Worm (Caenorhabditis elegans) whole organism, young adult: Measurements from ENCODE around the gene F59E12.17.
A peak's percentile ranks its signal among the peaks of the same experiment; 100 is the strongest.
"Not testable (repeated sequence)": the region's sequence is repeated elsewhere in the genome, so short reads cannot be mapped to it uniquely, and the experiment has no call there.

Experiments used
- B0035.1 ChIP-seq: sonication (generic microtip); optimal IDR thresholded peaks from 2 replicates; lab custom pipeline; 2016; ENCODE audit warnings: missing genetic modification characterization, mild to moderate bottlenecking, missing compliant biosample characterization, missing genotype, missing genetic modification reagents
- B0336.3 ChIP-seq: fragments of 200-800 bp; sonication (Bioruptor generic); IDR thresholded peaks from 2 replicates; pipeline ENCODE4 v1.3.6; 2022; ENCODE audit warnings: missing genetic modification characterization, missing compliant biosample characterization
- K11D2.4 ChIP-seq: fragments of 200-800 bp; sonication (Bioruptor generic); IDR thresholded peaks from 2 replicates; pipeline ENCODE4 v1.3.6; 2022; ENCODE audit warnings: missing genetic modification reagents, missing genetic modification characterization, missing compliant biosample characterization
- K12H6.12 ChIP-seq: fragments of 200-800 bp; sonication (Bioruptor generic); optimal IDR thresholded peaks from 2 replicates; lab custom pipeline; 2018; ENCODE audit warnings: mild to moderate bottlenecking, missing genetic modification characterization, missing compliant biosample characterization
- T07F8.4 ChIP-seq: sonication (generic microtip); optimal IDR thresholded peaks from 2 replicates; lab custom pipeline; 2016; ENCODE audit warnings: mild to moderate bottlenecking, missing genetic modification characterization, moderate library complexity, missing compliant biosample characterization
- Y53G8AR.9 ChIP-seq: fragments of 200-800 bp; sonication (Bioruptor generic); conservative IDR thresholded peaks from 2 replicates; pipeline ENCODE4 v1.3.6; 2022; ENCODE audit warnings: missing genetic modification reagents, missing genetic modification characterization, missing compliant biosample characterization
- Y67H2A.10 ChIP-seq: fragments of 200-800 bp; sonication (Bioruptor generic); conservative IDR thresholded peaks from 2 replicates; pipeline ENCODE4 v1.3.6; 2022; ENCODE audit warnings: missing genetic modification reagents, missing genetic modification characterization, missing compliant biosample characterization
- Y95B8A.8 ChIP-seq: fragments of 200-800 bp; sonication (Bioruptor generic); IDR thresholded peaks from 2 replicates; pipeline ENCODE4 v1.3.6; 2022; ENCODE audit warnings: missing genetic modification reagents, missing genetic modification characterization, missing compliant biosample characterization
- atf-7 ChIP-seq: sonication (generic microtip); optimal IDR thresholded peaks from 2 replicates; lab custom pipeline; 2017; ENCODE audit warnings: mild to moderate bottlenecking, missing genetic modification characterization, missing compliant biosample characterization
- attf-3 ChIP-seq: fragments of 200-800 bp; sonication (Bioruptor generic); conservative IDR thresholded peaks from 2 replicates; pipeline ENCODE4 v1.3.6; 2022; ENCODE audit warnings: missing genetic modification reagents, missing genetic modification characterization, missing compliant biosample characterization
- bed-1 ChIP-seq: fragments of 200-800 bp; sonication (Bioruptor generic); IDR thresholded peaks from 2 replicates; pipeline ENCODE4 v1.3.6; 2022; ENCODE audit warnings: missing genetic modification reagents, missing genetic modification characterization, missing compliant biosample characterization
- chd-7 ChIP-seq: sonication (generic microtip); optimal IDR thresholded peaks from 2 replicates; lab custom pipeline; 2016; ENCODE audit warnings: mild to moderate bottlenecking, missing genetic modification characterization, moderate library complexity, missing compliant biosample characterization
- dox-1 ChIP-seq: fragments of 200-800 bp; sonication (Bioruptor generic); IDR thresholded peaks from 2 replicates; pipeline ENCODE4 v1.3.6; 2022; ENCODE audit warnings: missing genetic modification reagents, missing genetic modification characterization, missing compliant biosample characterization
- gei-17 ChIP-seq: fragments of 200-800 bp; sonication (Bioruptor generic); optimal IDR thresholded peaks from 2 replicates; lab custom pipeline; 2018; ENCODE audit warnings: mild to moderate bottlenecking, missing genetic modification characterization, missing compliant biosample characterization
- hlh-26 ChIP-seq: fragments of 200-800 bp; sonication (Bioruptor generic); conservative IDR thresholded peaks from 2 replicates; pipeline ENCODE4 v1.3.6; 2022; ENCODE audit warnings: missing genetic modification reagents, missing genetic modification characterization, missing compliant biosample characterization
- let-607 ChIP-seq, 2 experiments: fragments of 200-800 bp in 1 of 2; sonication (Bioruptor generic) in 1 of 2; sonication (generic microtip) in 1 of 2; optimal IDR thresholded peaks; 2 replicates each; lab custom pipeline; 2016 to 2018; ENCODE audit warnings: mild to moderate bottlenecking in 2 of 2, missing compliant biosample characterization in 2 of 2, missing genetic modification characterization in 2 of 2, moderate library complexity in 2 of 2, missing genotype in 1 of 2
- lin-40 ChIP-seq: sonication (generic microtip); optimal IDR thresholded peaks from 2 replicates; lab custom pipeline; 2016; ENCODE audit warnings: missing genetic modification characterization, mild to moderate bottlenecking, missing compliant biosample characterization, missing genotype, missing genetic modification reagents
- lir-1 ChIP-seq: fragments of 200-800 bp; sonication (Bioruptor generic); conservative IDR thresholded peaks from 2 replicates; pipeline ENCODE4 v1.3.6; 2022; ENCODE audit warnings: missing genetic modification reagents, missing genetic modification characterization, missing compliant biosample characterization
- mcd-1 ChIP-seq: fragments of 200-800 bp; sonication (Bioruptor generic); IDR thresholded peaks from 2 replicates; pipeline ENCODE4 v1.3.6; 2022; ENCODE audit warnings: missing genetic modification reagents, missing genetic modification characterization, missing compliant biosample characterization
- mel-28 ChIP-seq: sonication (generic microtip); optimal IDR thresholded peaks from 2 replicates; lab custom pipeline; 2016; ENCODE audit warnings: borderline replicate concordance, mild to moderate bottlenecking, missing genetic modification characterization, missing compliant biosample characterization
- nhr-179 ChIP-seq: sonication (generic microtip); optimal IDR thresholded peaks from 2 replicates; lab custom pipeline; 2016; ENCODE audit warnings: mild to moderate bottlenecking, missing genetic modification characterization, missing compliant biosample characterization
- snpc-4 ChIP-seq, 5 experiments: fragments of 150-350 bp in 1 of 5; sonication (generic microtip) in 4 of 5; optimal IDR thresholded peaks; 2 replicates each; lab custom pipeline; 2014 to 2018; ENCODE audit warnings: missing genetic modification characterization in 5 of 5, missing biosample characterization in 3 of 5, antibody characterized with exemption in 2 of 5, mild to moderate bottlenecking in 2 of 5, missing compliant biosample characterization in 2 of 5, missing genotype in 2 of 5, moderate library complexity in 2 of 5, missing genetic modification reagents in 1 of 5
- sptf-2 ChIP-seq: fragments of 200-800 bp; sonication (Bioruptor generic); optimal IDR thresholded peaks from 2 replicates; lab custom pipeline; 2018; ENCODE audit warnings: mild to moderate bottlenecking, missing genetic modification characterization, missing compliant biosample characterization
- zfh-2 ChIP-seq: fragments of 200-800 bp; sonication (Bioruptor generic); conservative IDR thresholded peaks from 2 replicates; pipeline ENCODE4 v1.3.6; 2022; ENCODE audit warnings: missing genetic modification reagents, missing genetic modification characterization, missing compliant biosample characterization
- ztf-18 ChIP-seq: sonication (generic microtip); optimal IDR thresholded peaks from 2 replicates; lab custom pipeline; 2016; ENCODE audit warnings: missing genotype, mild to moderate bottlenecking, missing genetic modification characterization, missing compliant biosample characterization
- ztf-6 ChIP-seq: fragments of 200-800 bp; sonication (Bioruptor generic); IDR thresholded peaks from 2 replicates; pipeline ENCODE4 v1.3.6; 2022; ENCODE audit warnings: missing genetic modification reagents, missing genetic modification characterization, missing compliant biosample characterization

F59E12.17 gene

ce11 chrII:5642110-5642509 is 7.2 kb downstream of the F59E12.17 start:
- no peak for TF ChIP-seq T07F8.4 (tag; lab: Kevin White, UChicago)
- TF ChIP-seq mcd-1 (GFP tag; lab: Robert Waterston, UW) = 0 out of 2 replicates have a peak, but pooled peaks have one; percentile 12
- no peak for TF ChIP-seq ztf-6 (GFP tag; lab: Robert Waterston, UW)
- peak; percentile 43; the same call in 1 of the 2 replicates for TF ChIP-seq zfh-2 (GFP tag; lab: Robert Waterston, UW)

DNA sequence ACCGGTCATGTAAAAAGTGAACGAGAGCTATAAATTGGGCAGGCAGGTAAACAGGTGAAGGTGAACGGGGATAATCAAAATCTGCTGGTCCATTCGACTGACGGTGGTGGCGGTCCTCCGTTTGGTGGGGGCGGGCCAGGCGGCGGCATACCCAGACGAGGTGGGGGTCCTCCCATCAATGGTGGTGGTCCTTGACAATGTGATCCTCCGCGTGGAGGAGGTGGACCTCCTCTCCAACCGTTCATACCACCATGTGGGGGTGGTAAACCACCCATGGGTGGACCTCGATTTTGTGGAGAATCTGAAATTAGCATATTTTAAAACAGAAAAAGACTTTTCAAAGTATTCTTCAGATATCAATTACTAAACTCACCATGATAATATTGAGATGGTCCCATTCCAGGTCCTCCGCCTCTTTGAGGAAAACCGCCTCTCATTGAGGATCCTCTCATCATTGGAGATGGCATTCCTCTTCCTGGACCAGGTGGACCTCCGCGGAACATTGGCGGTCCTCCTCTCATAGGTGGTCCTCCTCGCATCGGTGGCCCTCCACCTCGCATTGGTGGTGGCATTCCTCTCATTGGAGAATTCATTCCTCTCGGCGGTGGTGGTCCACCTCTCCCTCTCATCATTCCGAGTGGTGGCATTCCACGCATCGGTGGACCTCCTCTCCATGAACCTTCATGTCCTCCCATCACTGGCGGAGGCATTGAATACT is 8.7 kb downstream of the F59E12.17 start:
- TF ChIP-seq zfh-2 (GFP tag; lab: Robert Waterston, UW) (peak; percentile 56), chd-7 (tag; lab: Kevin White, UChicago) (peak; percentile 2), lin-40 (tag; lab: Kevin White, UChicago) (no peak), gei-17 (no peak), K12H6.12 (no peak)

ce11 chrII:5638059-5638458 is 11.2 kb downstream of the F59E12.17 start, which contains the start of gene F59E12.3:
F59E12.3 (plus strand) TSS chrII:5638359.
- no peak for TF ChIP-seq let-607 (tag; optimal IDR thresholded peaks at IDR 0.05; lab: Kevin White, UChicago)
- TF ChIP-seq ztf-18 (tag; lab: Kevin White, UChicago) = no peak
- TF ChIP-seq B0035.1 (tag; lab: Kevin White, UChicago) = no peak
- no peak for TF ChIP-seq hlh-26 (GFP tag; lab: Robert Waterston, UW)
- TF ChIP-seq zfh-2 (GFP tag; lab: Robert Waterston, UW) = no peak
- TF ChIP-seq sptf-2 (GFP tag; lab: Kevin White, UChicago) = no peak
- TF ChIP-seq dox-1 (GFP tag; lab: Robert Waterston, UW) = no peak
- no peak for TF ChIP-seq Y95B8A.8 (GFP tag; lab: Robert Waterston, UW)
- TF ChIP-seq lir-1 (GFP tag; lab: Robert Waterston, UW) = no peak
- no peak for TF ChIP-seq nhr-179

- no peak for TF ChIP-seq atf-7 (tag; lab: Kevin White, UChicago)
- no peak for TF ChIP-seq Y67H2A.10 (GFP tag; lab: Robert Waterston, UW)
- TF ChIP-seq snpc-4 (GFP tag; optimal IDR thresholded peaks at IDR 0.05; lab: Kevin White, UChicago) = no peak
- TF ChIP-seq snpc-4 (tag; optimal IDR thresholded peaks at IDR 0.05; lab: Kevin White, UChicago) = no peak
- TF ChIP-seq Y53G8AR.9 = no peak
- no peak for TF ChIP-seq K11D2.4 (GFP tag; lab: Robert Waterston, UW)
- no peak for TF ChIP-seq B0336.3 (GFP tag; lab: Robert Waterston, UW)
- TF ChIP-seq, all 124 proteins: peak for 0
Observed at ce11 chrII:5636826-5637225, 12.4 kb downstream of the F59E12.17 start, which contains the start of gene F59E12.8. F59E12.8 (minus strand) TSS chrII:5636926.

- TF ChIP-seq attf-3 (GFP tag; lab: Robert Waterston, UW) = peak; percentile 87
- TF ChIP-seq bed-1 (GFP tag; lab: Robert Waterston, UW) = no peak
Observed at ce11 chrII:5633453-5633852, 15.8 kb downstream of the F59E12.17 start.

DNA sequence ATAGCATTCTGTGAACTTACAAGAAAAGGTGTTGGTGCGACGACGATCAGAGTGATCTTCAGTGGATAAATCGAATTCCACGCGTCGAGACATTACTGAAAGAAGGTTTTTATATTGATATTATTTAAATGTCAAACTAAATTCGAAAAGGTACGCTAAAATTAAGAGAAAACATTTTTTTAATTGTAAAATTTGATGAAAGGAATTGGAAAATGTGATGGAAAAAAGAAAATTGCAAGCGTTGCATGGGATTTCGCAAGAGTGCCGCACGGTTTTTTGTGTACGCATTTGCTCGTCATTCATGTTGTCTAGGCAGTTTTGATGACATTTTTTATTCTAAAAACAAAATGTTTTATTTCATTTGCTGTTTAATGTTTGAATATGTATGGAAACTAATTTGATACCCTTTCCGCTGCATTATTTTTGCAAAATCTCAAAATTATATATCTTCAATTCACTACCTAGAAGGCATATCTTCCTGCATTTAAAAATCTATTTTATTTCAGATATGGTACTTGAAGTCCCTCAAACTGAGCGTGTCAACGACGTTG is 18.3 kb downstream of the F59E12.17 start, which contains the start of the genes F59E12.6 and npl-4.1:
F59E12.6 (minus strand) TSS at position 101 of the 551 bp plus-strand sequence.
npl-4.1 (plus strand) TSS at position 501 of the 551 bp plus-strand sequence.
- not testable (repeated sequence) for TF ChIP-seq Y53G8AR.9; mel-28; chd-7 (tag; lab: Kevin White, UChicago)
